Worm (Caenorhabditis elegans): ENCODE results near the gene T13C2.2.

Gene T13C2.2

ce11 chrII:6776418-6777034 lies 15.5 kb upstream of the T13C2.2 start, which contains the start of gene ssup-72 (continued):
- TF ChIP-seq unc-62 (GFP tag; optimal IDR thresholded peaks at IDR 0.05) (no peak), attf-6 (GFP tag; IDR thresholded peaks at IDR 0.05) (no peak), nfya-2 (GFP tag; IDR thresholded peaks at IDR 0.05) (no peak), attf-5 (GFP tag; optimal IDR thresholded peaks at IDR 0.05) (peak; percentile 59), hmg-20 (GFP tag; IDR thresholded peaks at IDR 0.05) (no peak), attf-3 (GFP tag; conservative IDR thresholded peaks at IDR 0.05) (no peak), T07F8.4 (tag; optimal IDR thresholded peaks at IDR 0.05) (no peak), rec-8 (tag; optimal IDR thresholded peaks at IDR 0.05) (no peak), K11D2.4 (GFP tag; IDR thresholded peaks at IDR 0.05) (0 out of 2 replicates have a peak, but pooled peaks have one; percentile 32), madf-3 (GFP tag; IDR thresholded peaks at IDR 0.05) (0 out of 2 replicates have a peak, but pooled peaks have one; percentile 31), ztf-26 (tag; optimal IDR thresholded peaks at IDR 0.05) (no peak), rpc-1 (optimal IDR thresholded peaks at IDR 0.05) (no peak), rpc-1 (tag; optimal IDR thresholded peaks at IDR 0.05) (no peak), nfya-1 (tag; optimal IDR thresholded peaks at IDR 0.05; ENCODE audit: borderline replicate concordance, insufficient read depth) (no peak), F37B4.10 (GFP tag; IDR thresholded peaks at IDR 0.05) (no peak), zfh-2 (GFP tag; conservative IDR thresholded peaks at IDR 0.05) (no peak), C06A6.2 (GFP tag; conservative IDR thresholded peaks at IDR 0.05) (no peak), madf-8 (GFP tag; conservative IDR thresholded peaks at IDR 0.05) (peak; percentile 50), F55B11.4 (tag; optimal IDR thresholded peaks at IDR 0.05; ENCODE audit: borderline replicate concordance, insufficient read depth) (no peak), nhr-120 (GFP tag; IDR thresholded peaks at IDR 0.05) (no peak), madf-6 (GFP tag; IDR thresholded peaks at IDR 0.05) (peak; percentile 81), nhr-80 (tag; optimal IDR thresholded peaks at IDR 0.05) (no peak), C17E4.6 (GFP tag; IDR thresholded peaks at IDR 0.05) (no peak), nhr-90 (tag; optimal IDR thresholded peaks at IDR 0.05) (no peak), repo-1 (tag; optimal IDR thresholded peaks at IDR 0.05) (no peak), akir-1 (GFP tag; optimal IDR thresholded peaks at IDR 0.05) (no peak), cebp-2 (GFP tag; IDR thresholded peaks at IDR 0.05) (no peak), ccch-3 (GFP tag; optimal IDR thresholded peaks at IDR 0.05) (no peak), die-1 (tag; optimal IDR thresholded peaks at IDR 0.05) (no peak), bed-2 (GFP tag; IDR thresholded peaks at IDR 0.05) (no peak), pha-4 (tag; optimal IDR thresholded peaks at IDR 0.05) (no peak), xnd-1 (tag; optimal IDR thresholded peaks at IDR 0.05) (peak; percentile 41), B0019.2 (GFP tag; conservative IDR thresholded peaks at IDR 0.05) (no peak), cebp-1 (GFP tag; IDR thresholded peaks at IDR 0.05) (no peak), cebp-1 (tag; optimal IDR thresholded peaks at IDR 0.05) (no peak), Y95B8A.8 (GFP tag; IDR thresholded peaks at IDR 0.05) (no peak), Y56A3A.18 (GFP tag; IDR thresholded peaks at IDR 0.05) (no peak)

- no peak for TF ChIP-seq mxl-1 (tag; optimal IDR thresholded peaks at IDR 0.05)
- no peak for TF ChIP-seq gei-17 (GFP tag; optimal IDR thresholded peaks at IDR 0.05)
- no peak for TF ChIP-seq ccch-3 (GFP tag; optimal IDR thresholded peaks at IDR 0.05)
- TF ChIP-seq mes-4 (tag; optimal IDR thresholded peaks at IDR 0.05), result no peak
- no peak for TF ChIP-seq Y56A3A.18 (GFP tag; IDR thresholded peaks at IDR 0.05)
- no peak for TF ChIP-seq ztf-25 (GFP tag; IDR thresholded peaks at IDR 0.05)
- TF ChIP-seq F55B11.4 (tag; optimal IDR thresholded peaks at IDR 0.05; ENCODE audit: borderline replicate concordance, insufficient read depth), result no peak
- TF ChIP-seq F37B4.10 (GFP tag; IDR thresholded peaks at IDR 0.05), result no peak
- TF ChIP-seq let-526 (GFP tag; IDR thresholded peaks at IDR 0.05), result no peak
Measured at ce11 chrII:6779104-6779503, 12.9 kb upstream of the T13C2.2 start, which contains the start of gene T13C2.7. T13C2.7 (plus strand) TSS chrII:6779404.
